Worm (Caenorhabditis elegans): ENCODE data around the gene srlf-24.

DNA sequence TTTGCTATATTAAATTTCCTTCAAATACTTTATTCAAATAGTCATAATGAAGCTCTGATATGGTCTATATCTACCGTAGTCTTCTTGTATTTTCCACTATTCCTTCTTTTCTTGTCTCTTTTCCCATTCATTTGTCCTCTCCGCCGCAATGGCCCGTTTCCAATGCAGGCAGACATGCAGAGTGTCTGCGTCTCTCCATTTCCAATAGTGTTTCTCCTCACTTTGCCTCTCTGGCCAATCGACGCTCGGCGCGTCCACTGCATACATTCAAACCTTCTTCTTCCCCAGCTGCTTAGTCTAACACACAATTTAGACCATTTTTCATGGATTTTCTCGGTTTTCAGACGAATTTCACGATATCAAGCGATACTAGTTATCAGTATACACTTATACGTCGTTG is 19.6 kb upstream of the srlf-24 start:
- TF ChIP-seq nhr-77 (tag; optimal IDR thresholded peaks at IDR 0.05) = no peak
- TF ChIP-seq unc-62 (GFP tag; optimal IDR thresholded peaks at IDR 0.05) = no peak
- no peak for TF ChIP-seq elt-3 (tag; optimal IDR thresholded peaks at IDR 0.05)
- no peak for TF ChIP-seq snpc-4 (tag; optimal IDR thresholded peaks at IDR 0.05)
- TF ChIP-seq nhr-76 (tag; optimal IDR thresholded peaks at IDR 0.05) = no peak
- no peak for TF ChIP-seq nhr-12 (tag; optimal IDR thresholded peaks at IDR 0.05)
